Worm (Caenorhabditis elegans) whole organism, L3 larva: Measurements from ENCODE around the gene abts-3.

Experiments used
- R02D3.7 ChIP-seq: fragments of 150-350 bp; optimal IDR thresholded peaks from 2 replicates; lab custom pipeline; 2014; ENCODE audit warnings: missing biosample characterization, missing genetic modification characterization
- ZK546.5 ChIP-seq: sonication (generic microtip); optimal IDR thresholded peaks from 2 replicates; lab custom pipeline; 2017; ENCODE audit warnings: missing biosample characterization, missing genetic modification characterization
- aly-2 ChIP-seq: fragments of 150-350 bp; optimal IDR thresholded peaks from 2 replicates; lab custom pipeline; 2014; ENCODE audit warnings: missing biosample characterization, missing genetic modification characterization
- ceh-16 ChIP-seq: sonication (generic microtip); optimal IDR thresholded peaks from 2 replicates; lab custom pipeline; 2017; ENCODE audit warnings: missing biosample characterization, missing genetic modification characterization
- ceh-82 ChIP-seq: fragments of 150-350 bp; optimal IDR thresholded peaks from 2 replicates; lab custom pipeline; 2014; ENCODE audit warnings: missing biosample characterization, missing genetic modification characterization
- ceh-9 ChIP-seq: sonication (generic microtip); optimal IDR thresholded peaks from 2 replicates; lab custom pipeline; 2018; ENCODE audit warnings: missing biosample characterization, missing genetic modification characterization
- daf-12 ChIP-seq: fragments of 150-350 bp; optimal IDR thresholded peaks from 2 replicates; lab custom pipeline; 2014; ENCODE audit warnings: missing biosample characterization, missing genetic modification reagents, missing genetic modification characterization
- egl-27 ChIP-seq: sonication (generic microtip); optimal IDR thresholded peaks from 4 replicates; lab custom pipeline; 2017; ENCODE audit warnings: missing biosample characterization, missing genetic modification reagents, missing genetic modification characterization
- egl-5 ChIP-seq: fragments of 150-350 bp; optimal IDR thresholded peaks from 2 replicates; lab custom pipeline; 2017; ENCODE audit warnings: missing biosample characterization, missing genetic modification reagents, missing genetic modification characterization, inconsistent platforms
- elt-1 ChIP-seq: fragments of 150-350 bp; optimal IDR thresholded peaks from 2 replicates; lab custom pipeline; 2014; ENCODE audit warnings: missing biosample characterization, missing genetic modification characterization
- elt-2 ChIP-seq: sonication (generic microtip); optimal IDR thresholded peaks from 2 replicates; lab custom pipeline; 2016; ENCODE audit warnings: missing genetic modification reagents, mild to moderate bottlenecking, missing genetic modification characterization, missing compliant biosample characterization
- fkh-10 ChIP-seq: sonication (generic microtip); optimal IDR thresholded peaks from 2 replicates; lab custom pipeline; 2017; ENCODE audit warnings: missing biosample characterization, missing genetic modification reagents, missing genetic modification characterization
- fkh-2 ChIP-seq: fragments of 150-350 bp; optimal IDR thresholded peaks from 2 replicates; lab custom pipeline; 2014; ENCODE audit warnings: missing biosample characterization, missing genetic modification reagents, missing genetic modification characterization
- fos-1 ChIP-seq: fragments of 150-350 bp; optimal IDR thresholded peaks from 2 replicates; lab custom pipeline; 2014; ENCODE audit warnings: missing biosample characterization, missing genetic modification characterization
- hmg-11 ChIP-seq: sonication (generic microtip); optimal IDR thresholded peaks from 2 replicates; lab custom pipeline; 2016; ENCODE audit warnings: missing genetic modification characterization, missing compliant biosample characterization
- jun-1 ChIP-seq: fragments of 150-350 bp; optimal IDR thresholded peaks from 2 replicates; lab custom pipeline; 2014; ENCODE audit warnings: missing biosample characterization, missing genetic modification reagents, missing genetic modification characterization
- lin-15B ChIP-seq: fragments of 150-350 bp; optimal IDR thresholded peaks from 2 replicates; lab custom pipeline; 2014; ENCODE audit warnings: missing biosample characterization, missing genetic modification characterization
- lin-39 ChIP-seq: fragments of 150-350 bp; optimal IDR thresholded peaks from 2 replicates; lab custom pipeline; 2018; ENCODE audit warnings: missing biosample characterization, missing genetic modification reagents, missing genetic modification characterization
- mml-1 ChIP-seq: fragments of 150-350 bp; sonication (generic microtip); optimal IDR thresholded peaks from 3 replicates; lab custom pipeline; 2014; ENCODE audit warnings: missing biosample characterization, missing genetic modification characterization
- nhr-12 ChIP-seq: fragments of 150-350 bp; optimal IDR thresholded peaks from 2 replicates; lab custom pipeline; 2014; ENCODE audit warnings: missing biosample characterization, missing genetic modification characterization
- nhr-23 ChIP-seq: fragments of 150-350 bp; optimal IDR thresholded peaks from 2 replicates; lab custom pipeline; 2014; ENCODE audit warnings: missing biosample characterization, missing genetic modification reagents, missing genetic modification characterization
- nhr-237 ChIP-seq: fragments of 150-350 bp; optimal IDR thresholded peaks from 2 replicates; lab custom pipeline; 2014; ENCODE audit warnings: missing biosample characterization, missing genetic modification characterization
- nhr-25 ChIP-seq: sonication (generic microtip); optimal IDR thresholded peaks from 2 replicates; lab custom pipeline; 2017; ENCODE audit warnings: missing biosample characterization, missing genetic modification characterization
- nhr-28 ChIP-seq: fragments of 150-350 bp; optimal IDR thresholded peaks from 2 replicates; lab custom pipeline; 2014; ENCODE audit warnings: missing biosample characterization, missing genetic modification characterization
- nhr-67 ChIP-seq: fragments of 150-350 bp; optimal IDR thresholded peaks from 2 replicates; lab custom pipeline; 2014; ENCODE audit warnings: missing biosample characterization, missing genetic modification characterization
- nhr-77 ChIP-seq: fragments of 150-350 bp; optimal IDR thresholded peaks from 2 replicates; lab custom pipeline; 2014; ENCODE audit warnings: missing biosample characterization, missing genetic modification characterization
- pha-4 ChIP-seq: fragments of 150-350 bp; optimal IDR thresholded peaks from 2 replicates; lab custom pipeline; 2014; ENCODE audit warnings: missing biosample characterization, missing genetic modification reagents, missing genetic modification characterization
- pqm-1 ChIP-seq: fragments of 150-350 bp; optimal IDR thresholded peaks from 2 replicates; lab custom pipeline; 2017; ENCODE audit warnings: missing biosample characterization, missing genetic modification characterization, inconsistent platforms
- sea-2 ChIP-seq: fragments of 150-350 bp; sonication (generic microtip); optimal IDR thresholded peaks from 4 replicates; lab custom pipeline; 2014; ENCODE audit warnings: missing biosample characterization, missing genetic modification reagents, missing genetic modification characterization
- skn-1 ChIP-seq: fragments of 150-350 bp; optimal IDR thresholded peaks from 2 replicates; lab custom pipeline; 2014; ENCODE audit warnings: missing biosample characterization, missing genetic modification characterization
- tbx-2 ChIP-seq: sonication (generic microtip); optimal IDR thresholded peaks from 2 replicates; lab custom pipeline; 2016; ENCODE audit warnings: mild to moderate bottlenecking, missing genetic modification characterization, missing compliant biosample characterization
- unc-39 ChIP-seq: sonication (generic microtip); optimal IDR thresholded peaks from 4 replicates; lab custom pipeline; 2017; ENCODE audit warnings: missing biosample characterization, missing genetic modification characterization
- unc-62 ChIP-seq: fragments of 150-350 bp; sonication (generic microtip); optimal IDR thresholded peaks from 4 replicates; lab custom pipeline; 2014; ENCODE audit warnings: missing biosample characterization, missing genetic modification reagents, missing genetic modification characterization
- zag-1 ChIP-seq: fragments of 150-350 bp; optimal IDR thresholded peaks from 2 replicates; lab custom pipeline; 2014; ENCODE audit warnings: missing biosample characterization, missing genetic modification characterization
- ztf-11 ChIP-seq: fragments of 150-350 bp; optimal IDR thresholded peaks from 2 replicates; lab custom pipeline; 2014; ENCODE audit warnings: missing biosample characterization, missing genetic modification characterization
- ztf-4 ChIP-seq: fragments of 150-350 bp; optimal IDR thresholded peaks from 2 replicates; lab custom pipeline; 2014; ENCODE audit warnings: missing biosample characterization, missing genetic modification characterization

The abts-3 gene

ce11 chrII:6113187-6113586 is 19.5 kb upstream of the abts-3 start, which contains the start of gene heri-1:
TSS of gene heri-1 (minus strand) at chrII:6113194.
- TF ChIP-seq pha-4 (no peak), R02D3.7 (tag; lab: Kevin White, UChicago) (no peak), nhr-237 (tag; lab: Kevin White, UChicago) (no peak), fkh-2 (tag; lab: Kevin White, UChicago) (no peak), hmg-11 (tag; lab: Kevin White, UChicago) (no peak), zag-1 (tag; lab: Kevin White, UChicago) (no peak), jun-1 (tag; lab: Kevin White, UChicago) (no peak), ztf-11 (tag; lab: Kevin White, UChicago) (no peak), sea-2 (GFP tag; lab: Kevin White, UChicago) (no peak), fkh-10 (GFP tag; lab: Kevin White, UChicago) (no peak), mml-1 (tag; lab: Kevin White, UChicago) (no peak), skn-1 (no peak), egl-5 (no peak), ceh-82 (tag; lab: Kevin White, UChicago) (no peak), daf-12 (tag; lab: Kevin White, UChicago) (no peak)

- no peak for TF ChIP-seq nhr-28 (tag; lab: Kevin White, UChicago)
- TF ChIP-seq sea-2 (GFP tag; lab: Kevin White, UChicago): no peak
- no peak for TF ChIP-seq egl-5
- TF ChIP-seq nhr-77 (tag; lab: Kevin White, UChicago): no peak
- no peak for TF ChIP-seq ztf-11 (tag; lab: Kevin White, UChicago)
- TF ChIP-seq nhr-25 (tag; lab: Kevin White, UChicago): no peak
Measured at ce11 chrII:6113842-6114441, 18.8 kb upstream of the abts-3 start.

ce11 chrII:6115283-6115682 is 17.4 kb upstream of the abts-3 start:
- TF ChIP-seq ceh-16 (tag; lab: Kevin White, UChicago) (no peak), unc-39 (tag; lab: Kevin White, UChicago) (no peak), egl-27 (tag; lab: Kevin White, UChicago) (no peak), aly-2 (tag; lab: Kevin White, UChicago) (no peak), jun-1 (tag; lab: Kevin White, UChicago) (no peak), ceh-9 (no peak), hmg-11 (tag; lab: Kevin White, UChicago) (no peak), elt-1 (tag; lab: Kevin White, UChicago) (no peak), zag-1 (tag; lab: Kevin White, UChicago) (no peak), fkh-2 (tag; lab: Kevin White, UChicago) (no peak), elt-2 (no peak), nhr-28 (tag; lab: Kevin White, UChicago) (no peak), nhr-23 (tag; lab: Kevin White, UChicago) (no peak), nhr-25 (tag; lab: Kevin White, UChicago) (no peak), pqm-1 (no peak), nhr-12 (tag; lab: Kevin White, UChicago) (no peak), ztf-4 (tag; lab: Kevin White, UChicago) (no peak), lin-39 (tag; lab: Kevin White, UChicago) (no peak), ZK546.5 (tag; lab: Kevin White, UChicago) (no peak), R02D3.7 (tag; lab: Kevin White, UChicago) (no peak)

- no peak for TF ChIP-seq fos-1
- no peak for TF ChIP-seq pqm-1
- no peak for TF ChIP-seq ceh-9
- TF ChIP-seq hmg-11 (tag; lab: Kevin White, UChicago): no peak
- TF ChIP-seq skn-1: no peak
- TF ChIP-seq unc-62 (GFP tag; lab: Kevin White, UChicago): no peak
- no peak for TF ChIP-seq nhr-77 (tag; lab: Kevin White, UChicago)
- TF ChIP-seq nhr-25 (tag; lab: Kevin White, UChicago): no peak
- no peak for TF ChIP-seq nhr-67 (tag; lab: Kevin White, UChicago)
- TF ChIP-seq nhr-23 (tag; lab: Kevin White, UChicago): no peak
- no peak for TF ChIP-seq nhr-12 (tag; lab: Kevin White, UChicago)
- TF ChIP-seq ztf-11 (tag; lab: Kevin White, UChicago): no peak
- TF ChIP-seq lin-15B (tag; lab: Kevin White, UChicago): no peak
- TF ChIP-seq elt-1 (tag; lab: Kevin White, UChicago): no peak
- no peak for TF ChIP-seq fkh-10 (GFP tag; lab: Kevin White, UChicago)
- no peak for TF ChIP-seq tbx-2
- TF ChIP-seq, all 47 proteins: peak for 0
Measured at ce11 chrII:6116701-6117100, 16.0 kb upstream of the abts-3 start.
